Worm (Caenorhabditis elegans): ENCODE measurements around the gene C32C4.16.

Gene C32C4.16

DNA sequence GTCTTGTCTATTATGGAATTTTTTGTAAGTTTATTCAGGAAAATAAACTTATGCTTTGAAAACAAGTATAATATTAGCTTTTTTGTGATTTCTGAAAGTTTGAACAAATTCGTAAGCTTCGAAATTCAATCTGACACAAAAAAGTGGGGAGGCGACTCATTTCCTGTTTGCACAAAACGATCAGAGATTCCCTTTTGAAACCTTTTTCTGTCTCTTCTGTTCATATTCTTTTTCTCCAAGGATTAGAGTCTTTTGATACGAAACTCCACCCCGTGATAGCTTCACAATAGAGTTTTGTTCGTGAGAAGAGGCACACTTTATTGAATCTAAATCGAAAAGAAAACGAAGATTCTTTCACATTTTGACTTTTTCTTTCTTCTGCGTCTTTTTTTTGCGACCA is 6.4 kb upstream of the C32C4.16 start:
- TF ChIP-seq F13C5.2 (tag; optimal IDR thresholded peaks at IDR 0.05) (no peak), flt-1 (GFP tag; IDR thresholded peaks at IDR 0.05) (no peak), hmg-4 (GFP tag; optimal IDR thresholded peaks at IDR 0.05) (no peak), hnd-1 (tag; optimal IDR thresholded peaks at IDR 0.05) (no peak), ama-1 (optimal IDR thresholded peaks at IDR 0.05) (no peak), sea-1 (GFP tag; conservative IDR thresholded peaks at IDR 0.05) (no peak), hmbx-1 (tag; optimal IDR thresholded peaks at IDR 0.05) (no peak), ets-7 (tag; optimal IDR thresholded peaks at IDR 0.05) (no peak), tbx-11 (GFP tag; IDR thresholded peaks at IDR 0.05) (no peak), pes-1 (GFP tag; IDR thresholded peaks at IDR 0.05) (no peak), ceh-13 (GFP tag; optimal IDR thresholded peaks at IDR 0.05) (no peak), scrt-1 (GFP tag; IDR thresholded peaks at IDR 0.05) (no peak), B0310.2 (tag; optimal IDR thresholded peaks at IDR 0.05) (no peak)

DNA sequence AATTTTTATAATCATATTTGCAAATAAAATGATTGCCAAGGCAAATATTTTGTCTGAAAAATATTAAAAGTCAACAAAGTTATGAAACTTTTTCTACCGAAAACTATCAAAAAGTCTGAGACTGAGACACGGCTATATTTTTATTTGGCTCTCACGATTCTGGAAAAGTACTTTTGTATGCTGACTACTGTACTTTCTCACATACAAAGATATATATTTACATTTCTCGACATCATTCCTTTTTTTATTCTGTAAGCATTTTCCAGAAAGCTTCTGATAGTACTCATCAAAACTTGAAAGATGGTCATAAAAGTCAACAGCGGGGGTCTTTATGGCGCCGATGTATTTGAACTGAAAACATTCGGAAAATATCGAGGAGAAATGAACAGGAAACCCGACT is 785 bp downstream of the C32C4.16 start, which contains the start of gene aqp-6:
aqp-6 (plus strand) TSS at position 301 of the 400 bp plus-strand sequence.
- no peak for TF ChIP-seq aly-1 (tag; optimal IDR thresholded peaks at IDR 0.05)
- no peak for TF ChIP-seq F13C5.2 (tag; optimal IDR thresholded peaks at IDR 0.05)
- TF ChIP-seq ama-1 (optimal IDR thresholded peaks at IDR 0.05), result no peak
- TF ChIP-seq ceh-36 (tag; optimal IDR thresholded peaks at IDR 0.05), result no peak
- no peak for TF ChIP-seq ceh-13 (GFP tag; optimal IDR thresholded peaks at IDR 0.05)
- TF ChIP-seq pes-1 (GFP tag; IDR thresholded peaks at IDR 0.05), result no peak
- no peak for TF ChIP-seq hnd-1 (tag; optimal IDR thresholded peaks at IDR 0.05)
- no peak for TF ChIP-seq tbx-37 (GFP tag; conservative IDR thresholded peaks at IDR 0.05)
- no peak for TF ChIP-seq B0310.2 (tag; optimal IDR thresholded peaks at IDR 0.05)
- TF ChIP-seq tbx-11 (GFP tag; IDR thresholded peaks at IDR 0.05), result no peak
- no peak for TF ChIP-seq tra-4 (tag; optimal IDR thresholded peaks at IDR 0.05)
- no peak for TF ChIP-seq ets-7 (tag; optimal IDR thresholded peaks at IDR 0.05)
- TF ChIP-seq scrt-1 (GFP tag; IDR thresholded peaks at IDR 0.05), result no peak

DNA sequence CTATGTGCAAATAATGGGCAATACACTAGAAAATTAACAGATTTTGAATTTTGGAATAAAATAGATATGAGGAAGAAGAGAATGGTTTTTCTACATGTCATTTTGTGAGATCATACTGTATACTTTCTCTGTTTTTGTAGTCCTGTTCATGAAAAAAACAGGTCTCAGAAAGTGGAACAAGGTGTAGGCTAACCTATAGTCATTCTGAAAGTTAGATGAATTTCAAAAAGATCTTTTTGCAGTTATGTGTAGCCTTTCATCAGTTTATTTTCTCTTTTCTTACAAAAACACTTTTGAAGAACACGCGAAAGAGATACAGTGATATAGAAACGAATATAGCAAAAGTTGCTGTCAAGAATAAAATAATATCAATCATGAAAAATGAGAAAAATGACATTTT is 6.8 kb downstream of the C32C4.16 start, which contains the start of gene ugt-35:
ugt-35 (minus strand) TSS at position 101 of the 400 bp plus-strand sequence.
- TF ChIP-seq hmg-4 (GFP tag; optimal IDR thresholded peaks at IDR 0.05) (no peak), aly-1 (tag; optimal IDR thresholded peaks at IDR 0.05) (no peak), ets-7 (tag; optimal IDR thresholded peaks at IDR 0.05) (no peak), ama-1 (optimal IDR thresholded peaks at IDR 0.05) (no peak), sea-1 (GFP tag; conservative IDR thresholded peaks at IDR 0.05) (no peak), pes-1 (GFP tag; IDR thresholded peaks at IDR 0.05) (no peak), B0310.2 (tag; optimal IDR thresholded peaks at IDR 0.05) (no peak), hnd-1 (tag; optimal IDR thresholded peaks at IDR 0.05) (no peak), ceh-36 (tag; optimal IDR thresholded peaks at IDR 0.05) (no peak), flt-1 (GFP tag; IDR thresholded peaks at IDR 0.05) (no peak), hmbx-1 (tag; optimal IDR thresholded peaks at IDR 0.05) (no peak), F13C5.2 (tag; optimal IDR thresholded peaks at IDR 0.05) (no peak), scrt-1 (GFP tag; IDR thresholded peaks at IDR 0.05) (no peak)

DNA sequence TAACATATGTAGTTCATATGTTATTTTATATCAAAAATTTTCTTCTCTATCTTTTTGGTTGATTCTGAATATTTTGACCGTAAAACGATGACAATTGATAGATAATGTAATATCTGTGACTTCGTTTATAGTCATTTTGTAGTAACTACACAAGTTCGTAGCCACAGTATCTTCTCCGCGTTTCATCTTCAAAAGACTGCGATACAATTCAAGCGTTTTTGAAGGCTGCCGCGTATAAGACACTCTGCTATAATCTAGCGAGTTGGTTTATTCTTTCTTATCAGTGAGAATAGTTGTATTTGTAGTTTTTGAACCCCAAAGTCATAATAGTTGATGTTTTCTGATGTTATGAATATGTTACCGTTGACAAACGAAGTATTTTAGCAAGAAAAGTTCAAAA is 9.6 kb downstream of the C32C4.16 start, which contains the start of gene ugt-34:
ugt-34 (minus strand) TSS at position 21 of the 400 bp plus-strand sequence.
- TF ChIP-seq hnd-1 (tag; optimal IDR thresholded peaks at IDR 0.05), result no peak
- no peak for TF ChIP-seq ceh-36 (tag; optimal IDR thresholded peaks at IDR 0.05)
- no peak for TF ChIP-seq ets-7 (tag; optimal IDR thresholded peaks at IDR 0.05)

ce11 chrV:10657959-10658358 is 10.6 kb downstream of the C32C4.16 start, which contains the start of gene tut-2:
Gene tut-2 (plus strand): TSS chrV:10658235.
- TF ChIP-seq flt-1 (GFP tag; IDR thresholded peaks at IDR 0.05) (0 out of 2 replicates have a peak, but pooled peaks have one; percentile 12), ets-7 (tag; optimal IDR thresholded peaks at IDR 0.05) (no peak)

- TF ChIP-seq pes-1 (GFP tag; IDR thresholded peaks at IDR 0.05), result no peak
- TF ChIP-seq ceh-13 (GFP tag; optimal IDR thresholded peaks at IDR 0.05), result no peak
- TF ChIP-seq B0310.2 (tag; optimal IDR thresholded peaks at IDR 0.05), result no peak
- no peak for TF ChIP-seq ama-1 (optimal IDR thresholded peaks at IDR 0.05)
- TF ChIP-seq tbx-11 (GFP tag; IDR thresholded peaks at IDR 0.05), result no peak
- TF ChIP-seq tra-4 (tag; optimal IDR thresholded peaks at IDR 0.05), result no peak
- TF ChIP-seq scrt-1 (GFP tag; IDR thresholded peaks at IDR 0.05), result no peak
- no peak for TF ChIP-seq ceh-36 (tag; optimal IDR thresholded peaks at IDR 0.05)
- no peak for TF ChIP-seq hnd-1 (tag; optimal IDR thresholded peaks at IDR 0.05)
- TF ChIP-seq aly-1 (tag; optimal IDR thresholded peaks at IDR 0.05), result no peak
- TF ChIP-seq hmg-4 (GFP tag; optimal IDR thresholded peaks at IDR 0.05), result no peak
Measured at ce11 chrV:10659343-10659742, 12.0 kb downstream of the C32C4.16 start.

ce11 chrV:10661417-10661945 is 14.1 kb downstream of the C32C4.16 start, which contains the start of gene sqv-4:
Gene sqv-4 (minus strand): TSS chrV:10661467.
- no peak for TF ChIP-seq tbx-37 (GFP tag; conservative IDR thresholded peaks at IDR 0.05)
- no peak for TF ChIP-seq scrt-1 (GFP tag; IDR thresholded peaks at IDR 0.05)
- TF ChIP-seq tra-4 (tag; optimal IDR thresholded peaks at IDR 0.05), result no peak
- TF ChIP-seq pes-1 (GFP tag; IDR thresholded peaks at IDR 0.05), result no peak

- TF ChIP-seq hnd-1 (tag; optimal IDR thresholded peaks at IDR 0.05) (no peak), ama-1 (optimal IDR thresholded peaks at IDR 0.05) (no peak), hmg-4 (GFP tag; optimal IDR thresholded peaks at IDR 0.05) (no peak), tbx-37 (GFP tag; conservative IDR thresholded peaks at IDR 0.05) (no peak), aly-1 (tag; optimal IDR thresholded peaks at IDR 0.05) (no peak), F13C5.2 (tag; optimal IDR thresholded peaks at IDR 0.05) (no peak), ceh-36 (tag; optimal IDR thresholded peaks at IDR 0.05) (no peak), ets-7 (tag; optimal IDR thresholded peaks at IDR 0.05) (no peak), tbx-11 (GFP tag; IDR thresholded peaks at IDR 0.05) (no peak), sea-1 (GFP tag; conservative IDR thresholded peaks at IDR 0.05) (no peak), B0310.2 (tag; optimal IDR thresholded peaks at IDR 0.05) (no peak), hmbx-1 (tag; optimal IDR thresholded peaks at IDR 0.05) (no peak), scrt-1 (GFP tag; IDR thresholded peaks at IDR 0.05) (no peak), tra-4 (tag; optimal IDR thresholded peaks at IDR 0.05) (no peak), flt-1 (GFP tag; IDR thresholded peaks at IDR 0.05) (no peak), pes-1 (GFP tag; IDR thresholded peaks at IDR 0.05) (no peak), ceh-13 (GFP tag; optimal IDR thresholded peaks at IDR 0.05) (no peak)
Measured at ce11 chrV:10662000-10662399, 14.6 kb downstream of the C32C4.16 start.
